Worm (Caenorhabditis elegans): Measurements from ENCODE around the gene ent-2.

ent-2 gene

ce11 chrX:15616443-15616842 lies 15.6 kb downstream of the ent-2 start, which contains the start of gene ergi-3:
Gene ergi-3, minus strand, starts transcription at chrX:15616753.
- TF ChIP-seq nhr-12 (tag; optimal IDR thresholded peaks at IDR 0.05) (no peak), nhr-25 (tag; optimal IDR thresholded peaks at IDR 0.05) (peak; percentile 66), sma-3 (GFP tag; optimal IDR thresholded peaks at IDR 0.05) (peak; percentile 33), peb-1 (tag; optimal IDR thresholded peaks at IDR 0.05) (no peak), lin-13 (GFP tag; optimal IDR thresholded peaks at IDR 0.05) (peak; percentile 73), mdl-1 (tag; optimal IDR thresholded peaks at IDR 0.05) (peak in 1 of 2 experiments; percentile 5), unc-55 (GFP tag; optimal IDR thresholded peaks at IDR 0.05) (peak; percentile 89), ceh-16 (tag; optimal IDR thresholded peaks at IDR 0.05) (no peak), egl-27 (tag; optimal IDR thresholded peaks at IDR 0.05) (no peak), nhr-129 (tag; optimal IDR thresholded peaks at IDR 0.05) (peak; percentile 86), mab-5 (tag; optimal IDR thresholded peaks at IDR 0.05) (peak; percentile 54), lsy-2 (tag; optimal IDR thresholded peaks at IDR 0.05) (peak in 1 of 2 experiments; percentile 78), nhr-11 (tag; optimal IDR thresholded peaks at IDR 0.05) (no peak), lin-39 (tag; optimal IDR thresholded peaks at IDR 0.05) (no peak), ama-1 (optimal IDR thresholded peaks at IDR 0.05) (peak; percentile 17), elt-1 (tag; optimal IDR thresholded peaks at IDR 0.05) (no peak), R02D3.7 (tag; optimal IDR thresholded peaks at IDR 0.05) (no peak), ZK546.5 (tag; optimal IDR thresholded peaks at IDR 0.05) (no peak), Y55F3AM.14 (GFP tag; optimal IDR thresholded peaks at IDR 0.05) (no peak), mbf-1 (tag; optimal IDR thresholded peaks at IDR 0.05) (no peak), nhr-21 (tag; optimal IDR thresholded peaks at IDR 0.05) (peak; percentile 41), sma-9 (GFP tag; optimal IDR thresholded peaks at IDR 0.05) (peak; percentile 69), sma-9 (tag; optimal IDR thresholded peaks at IDR 0.05) (no peak), ztf-4 (tag; optimal IDR thresholded peaks at IDR 0.05) (peak; percentile 55), nhr-77 (tag; optimal IDR thresholded peaks at IDR 0.05) (no peak), nhr-23 (tag; optimal IDR thresholded peaks at IDR 0.05) (no peak), dmd-4 (tag; optimal IDR thresholded peaks at IDR 0.05) (no peak), skn-1 (tag; optimal IDR thresholded peaks at IDR 0.05) (no peak), C34F6.9 (tag; optimal IDR thresholded peaks at IDR 0.05) (peak; percentile 86), nhr-10 (tag; optimal IDR thresholded peaks at IDR 0.05) (no peak), fos-1 (tag; optimal IDR thresholded peaks at IDR 0.05) (peak; percentile 76), blmp-1 (tag; optimal IDR thresholded peaks at IDR 0.05; ENCODE audit: insufficient read depth) (no peak), unc-39 (tag; optimal IDR thresholded peaks at IDR 0.05) (no peak), F13H6.1 (tag; optimal IDR thresholded peaks at IDR 0.05) (peak; percentile 29), nhr-237 (tag; optimal IDR thresholded peaks at IDR 0.05) (no peak), nhr-6 (tag; optimal IDR thresholded peaks at IDR 0.05) (peak; percentile 52), aly-2 (tag; optimal IDR thresholded peaks at IDR 0.05) (no peak), ztf-11 (tag; optimal IDR thresholded peaks at IDR 0.05) (no peak), crh-2 (tag; optimal IDR thresholded peaks at IDR 0.05) (peak; percentile 96), gmeb-1 (tag; optimal IDR thresholded peaks at IDR 0.05) (peak; percentile 36), zag-1 (tag; optimal IDR thresholded peaks at IDR 0.05) (peak; percentile 36), elt-3 (tag; optimal IDR thresholded peaks at IDR 0.05) (no peak), snpc-4 (tag; optimal IDR thresholded peaks at IDR 0.05) (peak; percentile 3), sem-4 (tag; optimal IDR thresholded peaks at IDR 0.05) (peak; percentile 82), unc-62 (GFP tag; optimal IDR thresholded peaks at IDR 0.05) (no peak), alr-1 (tag; optimal IDR thresholded peaks at IDR 0.05) (no peak), ceh-82 (tag; optimal IDR thresholded peaks at IDR 0.05) (no peak), lin-11 (tag; optimal IDR thresholded peaks at IDR 0.05) (no peak), ztf-1 (GFP tag; conservative IDR thresholded peaks at IDR 0.05) (no peak)
